Worm (Caenorhabditis elegans): Measurements from ENCODE around the gene Y57G11C.52.

Y57G11C.52 gene

DNA sequence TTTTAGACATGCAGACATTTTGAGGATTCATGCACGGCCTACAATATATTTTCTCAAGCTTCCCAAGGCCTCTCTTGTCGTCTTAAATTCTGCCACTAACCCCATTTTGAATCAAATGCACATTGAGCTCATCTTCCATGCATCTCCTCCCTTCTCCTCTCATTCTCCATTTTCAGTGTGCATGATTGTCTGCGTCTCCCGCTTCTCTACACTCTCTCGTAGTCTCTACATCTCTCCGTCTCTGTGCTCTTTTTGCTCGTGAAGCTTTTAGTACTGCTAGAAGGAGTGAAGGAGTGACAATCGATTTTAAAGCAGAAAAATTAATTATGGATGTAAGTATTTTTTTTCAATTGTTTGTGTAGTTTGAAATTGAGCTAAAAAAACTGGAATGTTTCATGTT lies 16.9 kb upstream of the Y57G11C.52 start, which contains the start of gene Y57G11C.22 (continued):
- TF ChIP-seq zip-4 (GFP tag; optimal IDR thresholded peaks at IDR 0.05) (no peak), nhr-12 (tag; optimal IDR thresholded peaks at IDR 0.05) (no peak), lin-39 (tag; optimal IDR thresholded peaks at IDR 0.05) (no peak), efl-1 (optimal IDR thresholded peaks at IDR 0.05) (peak; percentile 71 to 82), efl-1 (GFP tag; optimal IDR thresholded peaks at IDR 0.05 in 1 of 2) (peak in 1 of 2 experiments; percentile 64), elt-3 (tag; optimal IDR thresholded peaks at IDR 0.05) (no peak), nhr-11 (tag; optimal IDR thresholded peaks at IDR 0.05) (no peak), nhr-90 (tag; optimal IDR thresholded peaks at IDR 0.05; ENCODE audit: poor library complexity) (no peak), sox-4 (tag; optimal IDR thresholded peaks at IDR 0.05) (peak; percentile 14), ceh-90 (tag; optimal IDR thresholded peaks at IDR 0.05) (no peak), vab-15 (tag; optimal IDR thresholded peaks at IDR 0.05) (no peak), mep-1 (tag; optimal IDR thresholded peaks at IDR 0.05) (peak; percentile 44), egl-27 (tag; optimal IDR thresholded peaks at IDR 0.05) (no peak), hpl-2 (GFP tag; optimal IDR thresholded peaks at IDR 0.05) (no peak), aly-2 (tag; optimal IDR thresholded peaks at IDR 0.05) (no peak), sptf-1 (tag; optimal IDR thresholded peaks at IDR 0.05) (no peak), C16A3.4 (tag; optimal IDR thresholded peaks at IDR 0.05) (no peak), nhr-84 (tag; optimal IDR thresholded peaks at IDR 0.05) (no peak), swsn-7 (tag; optimal IDR thresholded peaks at IDR 0.05) (peak; percentile 72), aha-1 (tag; optimal IDR thresholded peaks at IDR 0.05) (no peak), unc-86 (tag; optimal IDR thresholded peaks at IDR 0.05) (peak; percentile 63), lin-14 (GFP tag; optimal IDR thresholded peaks at IDR 0.05) (no peak), alr-1 (tag; optimal IDR thresholded peaks at IDR 0.05; ENCODE audit: borderline replicate concordance) (no peak), lsy-2 (tag; optimal IDR thresholded peaks at IDR 0.05) (peak; percentile 16 to 43), nhr-237 (tag; optimal IDR thresholded peaks at IDR 0.05) (no peak), blmp-1 (tag; optimal IDR thresholded peaks at IDR 0.05) (no peak), ets-5 (GFP tag; IDR thresholded peaks at IDR 0.05) (no peak), hlh-17 (GFP tag; optimal IDR thresholded peaks at IDR 0.05; ENCODE audit: borderline replicate concordance) (no peak), ztf-11 (tag; optimal IDR thresholded peaks at IDR 0.05) (no peak), nhr-71 (tag; optimal IDR thresholded peaks at IDR 0.05) (peak; percentile 63), nhr-85 (tag) (no peak), fkh-4 (tag; optimal IDR thresholded peaks at IDR 0.05; ENCODE audit: borderline replicate concordance) (no peak), nhr-77 (tag; optimal IDR thresholded peaks at IDR 0.05) (no peak), dsc-1 (tag; optimal IDR thresholded peaks at IDR 0.05) (peak; percentile 79), snu-23 (GFP tag; optimal IDR thresholded peaks at IDR 0.05) (peak; percentile 62), unc-30 (tag; optimal IDR thresholded peaks at IDR 0.05) (no peak), C04F5.9 (tag; optimal IDR thresholded peaks at IDR 0.05) (no peak), rnt-1 (tag; optimal IDR thresholded peaks at IDR 0.05) (no peak), fos-1 (tag; optimal IDR thresholded peaks at IDR 0.05) (no peak), sup-37 (GFP tag; optimal IDR thresholded peaks at IDR 0.05) (no peak), fkh-10 (GFP tag; optimal IDR thresholded peaks at IDR 0.05) (no peak), lin-35 (GFP tag; optimal IDR thresholded peaks at IDR 0.05) (no peak), unc-62 (GFP tag; optimal IDR thresholded peaks at IDR 0.05) (no peak), Y116A8C.19 (tag; optimal IDR thresholded peaks at IDR 0.05; ENCODE audit: borderline replicate concordance) (no peak), ztf-4 (tag; optimal IDR thresholded peaks at IDR 0.05) (no peak), mef-2 (tag; optimal IDR thresholded peaks at IDR 0.05) (no peak), elt-2 (tag; optimal IDR thresholded peaks at IDR 0.05) (no peak), efl-3 (GFP tag; optimal IDR thresholded peaks at IDR 0.05) (no peak), pax-3 (tag; optimal IDR thresholded peaks at IDR 0.05) (peak; percentile 5), nhr-47 (tag; optimal IDR thresholded peaks at IDR 0.05) (peak; percentile 67), tlp-1 (tag; optimal IDR thresholded peaks at IDR 0.05) (no peak), dpl-1 (GFP tag; optimal IDR thresholded peaks at IDR 0.05) (peak in 1 of 3 experiments; percentile 26), ama-1 (optimal IDR thresholded peaks at IDR 0.05) (no peak), tbx-2 (tag; optimal IDR thresholded peaks at IDR 0.05) (peak; percentile 39), snpc-4 (tag; optimal IDR thresholded peaks at IDR 0.05) (no peak)
